Fruit fly (Drosophila melanogaster) whole organism, embryonic: Measurements from ENCODE around the gene CG8312.

Experiments used
- Asciz ChIP-seq: fragments of 200-800 bp; sonication (Bioruptor generic); optimal IDR thresholded peaks from 2 replicates; lab custom pipeline; 2017; ENCODE audit warnings: missing biosample characterization, mild to moderate bottlenecking, missing genetic modification characterization, missing genetic modification reagents
- Atf6 ChIP-seq: fragments of 200-800 bp; sonication (Bioruptor generic); IDR thresholded peaks from 2 replicates; pipeline ENCODE4 v1.3.6; 2022; ENCODE audit warnings: missing biosample characterization, missing genetic modification characterization
- BEAF-32 ChIP-seq: fragments of 200-800 bp; sonication (Bioruptor generic); optimal IDR thresholded peaks from 3 replicates; lab custom pipeline; 2017; ENCODE audit warnings: missing biosample characterization, missing genetic modification characterization, mild to moderate bottlenecking, moderate library complexity, missing genetic modification reagents
- Bdp1 ChIP-seq: fragments of 200-800 bp; sonication (Bioruptor generic); optimal IDR thresholded peaks from 3 replicates; lab custom pipeline; 2016; ENCODE audit warnings: missing biosample characterization, missing genetic modification characterization
- Bgb ChIP-seq: fragments of 200-800 bp; sonication (Bioruptor generic); IDR thresholded peaks from 2 replicates; pipeline ENCODE4 v1.3.6; 2022; ENCODE audit warnings: missing biosample characterization, missing genetic modification characterization; ENCODE audit not compliant: partially characterized antibody
- BtbVII ChIP-seq: fragments of 200-800 bp; sonication (Bioruptor generic); optimal IDR thresholded peaks from 3 replicates; lab custom pipeline; 2017; ENCODE audit warnings: missing biosample characterization, mild to moderate bottlenecking, missing genetic modification characterization
- C15 ChIP-seq: fragments of 200-800 bp; sonication (Bioruptor generic); IDR thresholded peaks from 3 replicates; pipeline ENCODE4 v1.3.6; 2022; ENCODE audit warnings: missing biosample characterization, missing genetic modification characterization
- CG10366 ChIP-seq: fragments of 200-800 bp; sonication (Bioruptor generic); IDR thresholded peaks from 2 replicates; pipeline ENCODE4 v1.3.6; 2022; ENCODE audit warnings: missing biosample characterization, missing genetic modification characterization
- CG10654 ChIP-seq: fragments of 200-800 bp; sonication (Bioruptor generic); optimal IDR thresholded peaks from 2 replicates; lab custom pipeline; 2016; ENCODE audit warnings: missing biosample characterization, missing genetic modification characterization
- CG12155 ChIP-seq: fragments of 200-800 bp; sonication (Bioruptor generic); optimal IDR thresholded peaks from 3 replicates; lab custom pipeline; 2016; ENCODE audit warnings: missing biosample characterization, missing genetic modification characterization
- CG12299 ChIP-seq: fragments of 200-800 bp; sonication (Bioruptor generic); optimal IDR thresholded peaks from 2 replicates; lab custom pipeline; 2018; ENCODE audit warnings: missing biosample characterization, mild to moderate bottlenecking, missing genetic modification characterization
- CG12659 ChIP-seq: fragments of 200-800 bp; sonication (Bioruptor generic); optimal IDR thresholded peaks from 3 replicates; lab custom pipeline; 2017; ENCODE audit warnings: mild to moderate bottlenecking, missing biosample characterization, missing genetic modification reagents, missing genetic modification characterization
- CG13894 ChIP-seq: fragments of 200-800 bp; sonication (Bioruptor generic); optimal IDR thresholded peaks from 3 replicates; lab custom pipeline; 2018; ENCODE audit warnings: missing biosample characterization, mild to moderate bottlenecking, missing genetic modification characterization, moderate library complexity
- CG1603 ChIP-seq: fragments of 200-800 bp; sonication (Bioruptor generic); optimal IDR thresholded peaks from 2 replicates; lab custom pipeline; 2019; ENCODE audit warnings: missing biosample characterization, mild to moderate bottlenecking, missing genetic modification characterization, moderate library complexity
- CG1647 ChIP-seq: fragments of 200-800 bp; sonication (Bioruptor generic); optimal IDR thresholded peaks from 3 replicates; lab custom pipeline; 2016; ENCODE audit warnings: missing biosample characterization, missing genetic modification characterization
- CG17385 ChIP-seq: fragments of 200-800 bp; sonication (Bioruptor generic); optimal IDR thresholded peaks from 3 replicates; lab custom pipeline; 2018; ENCODE audit warnings: missing biosample characterization, mild to moderate bottlenecking, missing genetic modification characterization
- CG18011 ChIP-seq: fragments of 200-800 bp; sonication (Bioruptor generic); optimal IDR thresholded peaks from 2 replicates; lab custom pipeline; 2017; ENCODE audit warnings: missing biosample characterization, missing genetic modification characterization, mild to moderate bottlenecking, moderate library complexity, missing genotype
- CG3726 ChIP-seq: fragments of 200-800 bp; sonication (Bioruptor generic); IDR thresholded peaks from 3 replicates; pipeline ENCODE4, ENCODE4 v1.3.6; 2022; ENCODE audit warnings: missing biosample characterization, missing genetic modification characterization
- CG4707 ChIP-seq: fragments of 200-800 bp; sonication (Bioruptor generic); optimal IDR thresholded peaks from 2 replicates; lab custom pipeline; 2018; ENCODE audit warnings: missing biosample characterization, mild to moderate bottlenecking, missing genetic modification characterization, moderate library complexity
- CG6254 ChIP-seq: fragments of 200-800 bp; sonication (Bioruptor generic); optimal IDR thresholded peaks from 3 replicates; lab custom pipeline; 2017; ENCODE audit warnings: mild to moderate bottlenecking, missing biosample characterization, missing genetic modification reagents, missing genetic modification characterization
- CG6791 ChIP-seq: fragments of 200-800 bp; sonication (Bioruptor generic); IDR thresholded peaks from 3 replicates; pipeline ENCODE4 v1.3.6; 2022; ENCODE audit warnings: missing biosample characterization, missing genetic modification characterization; ENCODE audit not compliant: partially characterized antibody
- CG7839 ChIP-seq: fragments of 200-800 bp; sonication (Bioruptor generic); optimal IDR thresholded peaks from 3 replicates; lab custom pipeline; 2018; ENCODE audit warnings: missing biosample characterization, mild to moderate bottlenecking, missing genetic modification characterization, moderate library complexity
- CG8944 ChIP-seq: fragments of 200-800 bp; sonication (Bioruptor generic); optimal IDR thresholded peaks from 3 replicates; lab custom pipeline; 2016; ENCODE audit warnings: missing biosample characterization, missing genetic modification characterization
- Camta ChIP-seq: fragments of 200-800 bp; sonication (Bioruptor generic); optimal IDR thresholded peaks from 2 replicates; lab custom pipeline; 2016; ENCODE audit warnings: missing biosample characterization, missing genetic modification characterization
- D ChIP-seq, 2 experiments: fragments of 200-800 bp in 1 of 2; fragments of >200 bp in 1 of 2; sonication (Bioruptor generic) in 1 of 2; optimal IDR thresholded peaks; 2 replicates in 1 of 2; 3 replicates in 1 of 2; lab custom pipeline; 2017; ENCODE audit warnings: mild to moderate bottlenecking in 1 of 2, missing biosample characterization in 1 of 2, missing genetic modification characterization in 1 of 2, missing genetic modification reagents in 1 of 2
- Dref ChIP-seq: fragments of 200-800 bp; sonication (Bioruptor generic); IDR thresholded peaks from 2 replicates; pipeline ENCODE4 v1.3.6; 2022; ENCODE audit warnings: missing biosample characterization, missing genetic modification characterization
- Drgx ChIP-seq: fragments of 200-800 bp; sonication (Bioruptor generic); IDR thresholded peaks from 2 replicates; pipeline ENCODE4 v1.3.6; 2022; ENCODE audit warnings: missing biosample characterization, missing genetic modification characterization
- Gsc ChIP-seq: fragments of 200-800 bp; sonication (Bioruptor generic); IDR thresholded peaks from 2 replicates; pipeline ENCODE4 v1.3.6; 2022; ENCODE audit warnings: missing biosample characterization, missing genetic modification characterization
- Hr3 ChIP-seq: fragments of 200-800 bp; sonication (Bioruptor generic); optimal IDR thresholded peaks from 3 replicates; lab custom pipeline; 2016; ENCODE audit warnings: missing biosample characterization, missing genetic modification characterization
- Mad ChIP-seq: fragments of 200-800 bp; sonication (Bioruptor generic); optimal IDR thresholded peaks from 2 replicates; lab custom pipeline; 2016; ENCODE audit warnings: missing biosample characterization, missing genetic modification characterization
- Nf-YC ChIP-seq: fragments of 200-800 bp; optimal IDR thresholded peaks from 3 replicates; lab custom pipeline; 2019; ENCODE audit warnings: missing biosample characterization, mild to moderate bottlenecking, missing genetic modification characterization, moderate library complexity
- Opbp ChIP-seq: fragments of 200-800 bp; sonication (Bioruptor generic); IDR thresholded peaks from 3 replicates; pipeline ENCODE4 v1.3.6; 2022; ENCODE audit warnings: missing biosample characterization, missing genetic modification characterization; ENCODE audit not compliant: partially characterized antibody
- Six4 ChIP-seq: fragments of 200-800 bp; sonication (Bioruptor generic); optimal IDR thresholded peaks from 2 replicates; lab custom pipeline; 2016; ENCODE audit warnings: missing biosample characterization, missing genetic modification characterization
- al ChIP-seq: fragments of 200-800 bp; sonication (Bioruptor generic); IDR thresholded peaks from 2 replicates; pipeline ENCODE4 v1.3.6; 2022; ENCODE audit warnings: missing biosample characterization, missing genetic modification characterization
- dmrt11E ChIP-seq: fragments of 200-800 bp; sonication (Bioruptor generic); optimal IDR thresholded peaks from 3 replicates; lab custom pipeline; 2018; ENCODE audit warnings: missing biosample characterization, mild to moderate bottlenecking, missing genetic modification characterization, moderate library complexity
- dysf ChIP-seq: fragments of 200-800 bp; sonication (Bioruptor generic); IDR thresholded peaks from 3 replicates; pipeline ENCODE4 v1.3.6; 2022; ENCODE audit warnings: missing biosample characterization, missing genetic modification characterization
- eve ChIP-seq, 2 experiments: fragments of >200 bp; optimal IDR thresholded peaks; 2 replicates each; lab custom pipeline; 2017; ENCODE audit warnings: missing biosample characterization in 2 of 2, missing genetic modification characterization in 2 of 2
- ftz-f1 ChIP-seq: fragments of 200-800 bp; sonication (Bioruptor generic); optimal IDR thresholded peaks from 2 replicates; lab custom pipeline; 2016; ENCODE audit warnings: missing biosample characterization, missing genetic modification characterization
- grn ChIP-seq: fragments of 200-800 bp; sonication (Bioruptor generic); optimal IDR thresholded peaks from 3 replicates; lab custom pipeline; 2017; ENCODE audit warnings: missing biosample characterization, missing genetic modification characterization
- h ChIP-seq: fragments of >200 bp; optimal IDR thresholded peaks from 2 replicates; lab custom pipeline; 2017
- inv ChIP-seq: fragments of 200-800 bp; sonication (Bioruptor generic); IDR thresholded peaks from 2 replicates; pipeline ENCODE4 v1.3.6; 2022; ENCODE audit warnings: missing biosample characterization, missing genetic modification characterization; ENCODE audit not compliant: partially characterized antibody
- maf-S ChIP-seq: fragments of 200-800 bp; sonication (Bioruptor generic); optimal IDR thresholded peaks from 2 replicates; lab custom pipeline; 2016; ENCODE audit warnings: missing biosample characterization, missing genetic modification characterization
- nerfin-1 ChIP-seq: fragments of 200-800 bp; sonication (Bioruptor generic); optimal IDR thresholded peaks from 3 replicates; lab custom pipeline; 2019; ENCODE audit warnings: missing biosample characterization, mild to moderate bottlenecking, missing genetic modification characterization, moderate library complexity
- oc ChIP-seq: fragments of 200-800 bp; sonication (Bioruptor generic); optimal IDR thresholded peaks from 2 replicates; lab custom pipeline; 2018; ENCODE audit warnings: missing biosample characterization, mild to moderate bottlenecking, missing genetic modification characterization, moderate library complexity
- run ChIP-seq: fragments of 200-800 bp; sonication (Bioruptor generic); optimal IDR thresholded peaks from 3 replicates; lab custom pipeline; 2018; ENCODE audit warnings: missing biosample characterization, mild to moderate bottlenecking, missing genetic modification characterization
- slp2 ChIP-seq: fragments of 200-800 bp; sonication (Bioruptor generic); optimal IDR thresholded peaks from 2 replicates; lab custom pipeline; 2016; ENCODE audit warnings: missing biosample characterization, missing genetic modification characterization
- sug ChIP-seq: fragments of 200-800 bp; optimal IDR thresholded peaks from 2 replicates; lab custom pipeline; 2019; ENCODE audit warnings: missing biosample characterization, mild to moderate bottlenecking, missing genetic modification characterization, moderate library complexity
- trh ChIP-seq: fragments of 200-800 bp; sonication (Bioruptor generic); optimal IDR thresholded peaks from 2 replicates; lab custom pipeline; 2016; ENCODE audit warnings: missing biosample characterization, missing genetic modification characterization
- unc-4 ChIP-seq: fragments of 200-800 bp; sonication (Bioruptor generic); IDR thresholded peaks from 2 replicates; pipeline ENCODE4 v1.3.6; 2022; ENCODE audit warnings: missing biosample characterization, missing genetic modification characterization; ENCODE audit not compliant: partially characterized antibody
- yki ChIP-seq: fragments of >200 bp; optimal IDR thresholded peaks from 3 replicates; lab custom pipeline; 2018

The CG8312 gene

dm6 chr3R:9626880-9627401 is 35.8 kb downstream of the CG8312 start, which contains the start of the genes CG9427 and CG8319 (continued):
- 0 out of 2 replicates have a peak, but pooled peaks have one; percentile 25 for TF ChIP-seq al
- TF ChIP-seq Bdp1, result peak; percentile 11
- TF ChIP-seq Dref, result peak; percentile 70
- TF ChIP-seq ftz-f1 (GFP tag; lab: Kevin White, UChicago), result peak; percentile 18
- TF ChIP-seq Opbp (GFP tag; lab: Robert Waterston, UW), result peak; percentile 48; the same call in 2 of the 3 replicates
- TF ChIP-seq D (optimal IDR thresholded peaks at IDR 0.05; lab: Kevin White, UChicago), result no peak
- TF ChIP-seq D (GFP tag; optimal IDR thresholded peaks at IDR 0.05; lab: Kevin White, UChicago), result no peak
- peak; percentile 39 for TF ChIP-seq Mad
- peak; percentile 33 for TF ChIP-seq Six4 (GFP tag; lab: Kevin White, UChicago)
- peak; percentile 7 for TF ChIP-seq Asciz (GFP tag; lab: Kevin White, UChicago)
- no peak for TF ChIP-seq h (lab: Kevin White, UChicago)
- TF ChIP-seq Hr3 (GFP tag; lab: Kevin White, UChicago), result peak; percentile 56
- no peak for TF ChIP-seq CG6254 (GFP tag; lab: Kevin White, UChicago)
- TF ChIP-seq trh (GFP tag; lab: Kevin White, UChicago), result peak; percentile 22
- no peak for TF ChIP-seq Gsc (GFP tag; lab: Robert Waterston, UW)
- TF ChIP-seq Atf6, result no peak; the same call in 1 of the 2 replicates
- peak; percentile 34 for TF ChIP-seq CG8944 (GFP tag; lab: Kevin White, UChicago)
- peak; percentile 36 for TF ChIP-seq nerfin-1 (tag; lab: Kevin White, UChicago)
- TF ChIP-seq CG13894 (tag; lab: Kevin White, UChicago), result peak; percentile 64
- TF ChIP-seq dysf (GFP tag; lab: Robert Waterston, UW), result 0 out of 3 replicates have a peak, but pooled peaks have one; percentile 21
- TF ChIP-seq maf-S (GFP tag; lab: Kevin White, UChicago), result peak; percentile 20
- TF ChIP-seq BtbVII (GFP tag; lab: Kevin White, UChicago), result no peak
- TF ChIP-seq oc (tag; lab: Kevin White, UChicago), result peak; percentile 78
- TF ChIP-seq CG12659 (GFP tag; lab: Kevin White, UChicago), result peak; percentile 71
- peak; percentile 78 for TF ChIP-seq Bgb (GFP tag; lab: Robert Waterston, UW)
- TF ChIP-seq Camta (GFP tag; lab: Kevin White, UChicago), result peak; percentile 61
- peak; percentile 33 for TF ChIP-seq CG18011 (GFP tag; lab: Kevin White, UChicago)
- TF ChIP-seq CG7839 (tag; lab: Kevin White, UChicago), result peak; percentile 51
- 0 out of 3 replicates have a peak, but pooled peaks have one; percentile 58 for TF ChIP-seq CG3726 (GFP tag; lab: Robert Waterston, UW)
- TF ChIP-seq CG4707 (GFP tag; lab: Kevin White, UChicago), result no peak
- TF ChIP-seq Nf-YC (tag; lab: Kevin White, UChicago), result peak; percentile 79
- peak; percentile 67 for TF ChIP-seq inv (GFP tag; lab: Robert Waterston, UW)
- TF ChIP-seq yki (lab: Kevin White, UChicago), result no peak
- peak; percentile 95 for TF ChIP-seq unc-4 (GFP tag; lab: Robert Waterston, UW)
- peak; percentile 68 for TF ChIP-seq CG1603
- peak; percentile 35 for TF ChIP-seq run (tag; lab: Kevin White, UChicago)
- TF ChIP-seq CG10654 (GFP tag; lab: Kevin White, UChicago), result peak; percentile 40
- peak; percentile 74 for TF ChIP-seq CG12155 (GFP tag; lab: Kevin White, UChicago)
- TF ChIP-seq C15, result no peak
- no peak for TF ChIP-seq Drgx (GFP tag; lab: Robert Waterston, UW)
- peak; percentile 56 for TF ChIP-seq dmrt11E (tag; lab: Kevin White, UChicago)
- TF ChIP-seq sug (tag; lab: Kevin White, UChicago), result peak; percentile 72
- TF ChIP-seq slp2, result peak; percentile 24
- peak; percentile 91 for TF ChIP-seq BEAF-32
- no peak for TF ChIP-seq grn (GFP tag; lab: Kevin White, UChicago)
- no peak for TF ChIP-seq CG1647 (GFP tag; lab: Kevin White, UChicago)
- 0 out of 2 replicates have a peak, but pooled peaks have one; percentile 47 for TF ChIP-seq CG10366 (GFP tag; lab: Robert Waterston, UW)
- peak; percentile 35 for TF ChIP-seq CG17385 (GFP tag; lab: Kevin White, UChicago)
- TF ChIP-seq eve (GFP tag; optimal IDR thresholded peaks at IDR 0.05; lab: Kevin White, UChicago), result no peak
- TF ChIP-seq CG6791, result peak; percentile 73; the same call in 2 of the 3 replicates
- TF ChIP-seq CG12299 (tag; lab: Kevin White, UChicago), result peak; percentile 77
